Worm (Caenorhabditis elegans) whole organism, L4 larva: ENCODE data around the gene Y110A2AL.9.
A peak's percentile ranks its signal among the peaks of the same experiment; 100 is the strongest.

Experiments
- D1046.2 ChIP-seq: fragments of 200-800 bp; sonication (Bioruptor generic); IDR thresholded peaks from 2 replicates; pipeline ENCODE4 v1.3.6; 2022; ENCODE audit warnings: missing genetic modification characterization, missing compliant biosample characterization
- F26F4.8 ChIP-seq: fragments of 200-800 bp; sonication (Bioruptor generic); conservative IDR thresholded peaks from 2 replicates; pipeline ENCODE4 v1.3.6; 2022; ENCODE audit warnings: missing genetic modification characterization, missing compliant biosample characterization
- F49E8.2 ChIP-seq: sonication (generic microtip); optimal IDR thresholded peaks from 2 replicates; lab custom pipeline; 2016; ENCODE audit warnings: missing compliant biosample characterization, mild to moderate bottlenecking, missing genetic modification characterization, borderline replicate concordance
- R02D3.7 ChIP-seq: fragments of 150-350 bp; sonication (generic microtip); optimal IDR thresholded peaks from 3 replicates; lab custom pipeline; 2014; ENCODE audit warnings: missing biosample characterization, missing genetic modification characterization
- T26A8.4 ChIP-seq: fragments of 200-800 bp; sonication (Bioruptor generic); IDR thresholded peaks from 2 replicates; pipeline ENCODE4 v1.3.6; 2022; ENCODE audit warnings: missing genetic modification characterization, missing compliant biosample characterization
- Y105C5A.15 ChIP-seq: fragments of 200-800 bp; sonication (Bioruptor generic); IDR thresholded peaks from 2 replicates; pipeline ENCODE4 v1.3.6; 2022; ENCODE audit warnings: missing genetic modification characterization, missing compliant biosample characterization
- aha-1 ChIP-seq: fragments of 150-350 bp; peaks from one replicate; lab custom pipeline; 2014; ENCODE audit warnings: missing biosample characterization, missing genetic modification characterization
- arid-1 ChIP-seq: fragments of 200-800 bp; sonication (Bioruptor generic); conservative IDR thresholded peaks from 2 replicates; pipeline ENCODE4 v1.3.6; 2022; ENCODE audit warnings: missing genetic modification reagents, missing genetic modification characterization, missing compliant biosample characterization
- ces-1 ChIP-seq: fragments of 150-350 bp; sonication (generic microtip); optimal IDR thresholded peaks from 4 replicates; lab custom pipeline; 2014; ENCODE audit warnings: missing biosample characterization, missing genetic modification reagents, missing genetic modification characterization
- daf-16 ChIP-seq, 3 experiments: sonication (generic microtip); optimal IDR thresholded peaks; 2 replicates each; lab custom pipeline; 2016 to 2017; ENCODE audit warnings: missing genetic modification characterization in 3 of 3, missing genetic modification reagents in 3 of 3, mild to moderate bottlenecking in 2 of 3, missing compliant biosample characterization in 2 of 3, missing biosample characterization in 1 of 3, moderate library complexity in 1 of 3
- daf-8 ChIP-seq: fragments of 200-800 bp; sonication (Bioruptor generic); IDR thresholded peaks from 2 replicates; pipeline ENCODE4 v1.3.6; 2022; ENCODE audit warnings: missing genetic modification characterization, missing compliant biosample characterization
- dmd-6 ChIP-seq: fragments of 200-800 bp; sonication (Bioruptor generic); IDR thresholded peaks from 2 replicates; pipeline ENCODE4 v1.3.6; 2022; ENCODE audit warnings: missing genetic modification reagents, missing genetic modification characterization, missing compliant biosample characterization
- dmd-8 ChIP-seq: fragments of 200-800 bp; sonication (Bioruptor generic); IDR thresholded peaks from 2 replicates; pipeline ENCODE4 v1.3.6; 2022; ENCODE audit warnings: missing genetic modification characterization, missing compliant biosample characterization
- dpl-1 ChIP-seq: fragments of 150-350 bp; optimal IDR thresholded peaks from 2 replicates; lab custom pipeline; 2014; ENCODE audit warnings: missing biosample characterization, missing genetic modification reagents, missing genetic modification characterization
- dve-1 ChIP-seq: sonication (generic microtip); optimal IDR thresholded peaks from 2 replicates; lab custom pipeline; 2017; ENCODE audit warnings: antibody characterized with exemption, mild to moderate bottlenecking, missing genetic modification characterization, missing compliant biosample characterization; ENCODE audit not compliant: insufficient read depth
- egl-43 ChIP-seq: fragments of 200-800 bp; sonication (Bioruptor generic); IDR thresholded peaks from 2 replicates; pipeline ENCODE4 v1.3.6; 2022; ENCODE audit warnings: missing genetic modification reagents, missing genetic modification characterization, missing compliant biosample characterization
- gei-8 ChIP-seq: fragments of 200-800 bp; sonication (Bioruptor generic); optimal IDR thresholded peaks from 2 replicates; lab custom pipeline; 2018; ENCODE audit warnings: mild to moderate bottlenecking, missing genetic modification characterization, missing compliant biosample characterization
- hlh-11 ChIP-seq: fragments of 200-800 bp; sonication (Bioruptor generic); optimal IDR thresholded peaks from 2 replicates; lab custom pipeline; 2018; ENCODE audit warnings: mild to moderate bottlenecking, missing genetic modification characterization, missing compliant biosample characterization
- hmg-1.1 ChIP-seq: fragments of 200-800 bp; sonication (Bioruptor generic); IDR thresholded peaks from 2 replicates; pipeline ENCODE4 v1.3.6; 2022; ENCODE audit warnings: missing genetic modification reagents, missing genetic modification characterization, missing compliant biosample characterization
- lim-7 ChIP-seq: fragments of 200-800 bp; sonication (Bioruptor generic); IDR thresholded peaks from 2 replicates; pipeline ENCODE4 v1.3.6; 2022; ENCODE audit warnings: missing genetic modification characterization, missing compliant biosample characterization
- lin-13 ChIP-seq: fragments of 150-350 bp; optimal IDR thresholded peaks from 2 replicates; lab custom pipeline; 2014; ENCODE audit warnings: missing biosample characterization, missing genetic modification reagents, missing genetic modification characterization
- lin-39 ChIP-seq: fragments of 150-350 bp; optimal IDR thresholded peaks from 2 replicates; lab custom pipeline; 2014; ENCODE audit warnings: missing biosample characterization, missing genetic modification reagents, missing genetic modification characterization
- lir-3 ChIP-seq: sonication (generic microtip); optimal IDR thresholded peaks from 2 replicates; lab custom pipeline; 2016; ENCODE audit warnings: mild to moderate bottlenecking, missing genetic modification characterization, missing compliant biosample characterization
- madf-5 ChIP-seq, 2 experiments: fragments of 200-800 bp; sonication (Bioruptor generic); IDR thresholded peaks; 2 replicates each; pipeline ENCODE4 v1.3.6; 2022; ENCODE audit warnings: missing compliant biosample characterization in 2 of 2, missing genetic modification characterization in 2 of 2
- madf-9 ChIP-seq: fragments of 200-800 bp; sonication (Bioruptor generic); conservative IDR thresholded peaks from 2 replicates; pipeline ENCODE4 v1.3.6; 2022; ENCODE audit warnings: missing genetic modification reagents, missing genetic modification characterization, missing compliant biosample characterization
- mdl-1 ChIP-seq, 2 experiments: fragments of 150-350 bp in 1 of 2; sonication (generic microtip) in 1 of 2; optimal IDR thresholded peaks; 2 replicates each; lab custom pipeline; 2014 to 2017; ENCODE audit warnings: missing biosample characterization in 2 of 2, missing genetic modification characterization in 2 of 2
- mdt-29 ChIP-seq: fragments of 200-800 bp; sonication (Bioruptor generic); IDR thresholded peaks from 2 replicates; pipeline ENCODE4 v1.3.6; 2022; ENCODE audit warnings: missing genetic modification reagents, missing genetic modification characterization, missing compliant biosample characterization
- mes-2 ChIP-seq: sonication (generic microtip); optimal IDR thresholded peaks from 2 replicates; lab custom pipeline; 2016; ENCODE audit warnings: missing genotype, mild to moderate bottlenecking, missing genetic modification characterization, missing compliant biosample characterization; ENCODE audit not compliant: poor library complexity, severe bottlenecking
- mxl-2 ChIP-seq: fragments of 200-800 bp; sonication (Bioruptor generic); conservative IDR thresholded peaks from 2 replicates; pipeline ENCODE4 v1.3.6; 2022; ENCODE audit warnings: missing genetic modification reagents, missing genetic modification characterization, missing compliant biosample characterization
- mxl-3 ChIP-seq: fragments of 200-800 bp; sonication (Bioruptor generic); optimal IDR thresholded peaks from 2 replicates; lab custom pipeline; 2018; ENCODE audit warnings: mild to moderate bottlenecking, missing genetic modification characterization, missing compliant biosample characterization
- nhr-102 ChIP-seq: sonication (generic microtip); optimal IDR thresholded peaks from 2 replicates; lab custom pipeline; 2016; ENCODE audit warnings: mild to moderate bottlenecking, missing genetic modification characterization, moderate library complexity, missing compliant biosample characterization
- nhr-111 ChIP-seq: fragments of 200-800 bp; sonication (Bioruptor generic); optimal IDR thresholded peaks from 2 replicates; lab custom pipeline; 2018; ENCODE audit warnings: mild to moderate bottlenecking, missing genetic modification characterization, missing compliant biosample characterization
- nhr-237 ChIP-seq: sonication (generic microtip); optimal IDR thresholded peaks from 2 replicates; lab custom pipeline; 2017; ENCODE audit warnings: missing biosample characterization, missing genetic modification characterization
- nhr-28 ChIP-seq: fragments of 150-350 bp; optimal IDR thresholded peaks from 2 replicates; lab custom pipeline; 2014; ENCODE audit warnings: missing biosample characterization, missing genetic modification characterization
- nhr-42 ChIP-seq: fragments of 200-800 bp; sonication (Bioruptor generic); IDR thresholded peaks from 2 replicates; pipeline ENCODE4 v1.3.6; 2022; ENCODE audit warnings: missing genetic modification characterization, missing compliant biosample characterization
- nhr-48 ChIP-seq: sonication (generic microtip); optimal IDR thresholded peaks from 2 replicates; lab custom pipeline; 2016; ENCODE audit warnings: mild to moderate bottlenecking, missing genetic modification characterization, missing compliant biosample characterization
- pha-4 ChIP-seq, 2 experiments: fragments of 150-350 bp in 1 of 2; fragments of 200-800 bp in 1 of 2; sonication (Bioruptor generic) in 1 of 2; IDR thresholded peaks in 1 of 2; optimal IDR thresholded peaks in 1 of 2; 2 replicates each; pipeline versions ENCODE4 v1.3.6 to Lab custom; 2014 to 2022; ENCODE audit warnings: missing genetic modification characterization in 2 of 2, missing genetic modification reagents in 2 of 2, missing biosample characterization in 1 of 2, missing compliant biosample characterization in 1 of 2
- php-3 ChIP-seq: fragments of 200-800 bp; sonication (Bioruptor generic); IDR thresholded peaks from 2 replicates; pipeline ENCODE4 v1.3.6; 2022; ENCODE audit warnings: missing genetic modification reagents, missing genetic modification characterization, missing compliant biosample characterization
- pqm-1 ChIP-seq: sonication (generic microtip); optimal IDR thresholded peaks from 2 replicates; lab custom pipeline; 2017; ENCODE audit warnings: missing biosample characterization, missing genetic modification characterization
- saeg-2 ChIP-seq: fragments of 200-800 bp; sonication (Bioruptor generic); IDR thresholded peaks from 2 replicates; pipeline ENCODE4 v1.3.6; 2022; ENCODE audit warnings: missing genetic modification reagents, missing genetic modification characterization, missing compliant biosample characterization
- set-16 ChIP-seq: fragments of 200-800 bp; sonication (Bioruptor generic); IDR thresholded peaks from 2 replicates; pipeline ENCODE4 v1.3.6; 2022; ENCODE audit warnings: missing genetic modification reagents, missing genetic modification characterization, missing compliant biosample characterization
- snpc-4 ChIP-seq: fragments of 150-350 bp; optimal IDR thresholded peaks from 2 replicates; lab custom pipeline; 2014; ENCODE audit warnings: missing biosample characterization, missing genetic modification characterization
- tra-1 ChIP-seq: fragments of 200-800 bp; sonication (Bioruptor generic); IDR thresholded peaks from 2 replicates; pipeline ENCODE4 v1.3.6; 2022; ENCODE audit warnings: missing genetic modification reagents, missing genetic modification characterization, missing compliant biosample characterization
- vab-7 ChIP-seq: fragments of 200-800 bp; sonication (Bioruptor generic); IDR thresholded peaks from 2 replicates; pipeline ENCODE4 v1.3.6; 2022; ENCODE audit warnings: missing genetic modification reagents, missing genetic modification characterization, missing compliant biosample characterization
- zip-11 ChIP-seq: fragments of 200-800 bp; sonication (Bioruptor generic); IDR thresholded peaks from 2 replicates; pipeline ENCODE4 v1.3.6; 2022; ENCODE audit warnings: missing genetic modification characterization, missing compliant biosample characterization
- ztf-11 ChIP-seq: fragments of 150-350 bp; optimal IDR thresholded peaks from 2 replicates; lab custom pipeline; 2014; ENCODE audit warnings: missing biosample characterization, missing genetic modification characterization
- ztf-7 ChIP-seq: fragments of 150-350 bp; optimal IDR thresholded peaks from 2 replicates; lab custom pipeline; 2014; ENCODE audit warnings: missing biosample characterization, missing genetic modification characterization

The Y110A2AL.9 gene

DNA sequence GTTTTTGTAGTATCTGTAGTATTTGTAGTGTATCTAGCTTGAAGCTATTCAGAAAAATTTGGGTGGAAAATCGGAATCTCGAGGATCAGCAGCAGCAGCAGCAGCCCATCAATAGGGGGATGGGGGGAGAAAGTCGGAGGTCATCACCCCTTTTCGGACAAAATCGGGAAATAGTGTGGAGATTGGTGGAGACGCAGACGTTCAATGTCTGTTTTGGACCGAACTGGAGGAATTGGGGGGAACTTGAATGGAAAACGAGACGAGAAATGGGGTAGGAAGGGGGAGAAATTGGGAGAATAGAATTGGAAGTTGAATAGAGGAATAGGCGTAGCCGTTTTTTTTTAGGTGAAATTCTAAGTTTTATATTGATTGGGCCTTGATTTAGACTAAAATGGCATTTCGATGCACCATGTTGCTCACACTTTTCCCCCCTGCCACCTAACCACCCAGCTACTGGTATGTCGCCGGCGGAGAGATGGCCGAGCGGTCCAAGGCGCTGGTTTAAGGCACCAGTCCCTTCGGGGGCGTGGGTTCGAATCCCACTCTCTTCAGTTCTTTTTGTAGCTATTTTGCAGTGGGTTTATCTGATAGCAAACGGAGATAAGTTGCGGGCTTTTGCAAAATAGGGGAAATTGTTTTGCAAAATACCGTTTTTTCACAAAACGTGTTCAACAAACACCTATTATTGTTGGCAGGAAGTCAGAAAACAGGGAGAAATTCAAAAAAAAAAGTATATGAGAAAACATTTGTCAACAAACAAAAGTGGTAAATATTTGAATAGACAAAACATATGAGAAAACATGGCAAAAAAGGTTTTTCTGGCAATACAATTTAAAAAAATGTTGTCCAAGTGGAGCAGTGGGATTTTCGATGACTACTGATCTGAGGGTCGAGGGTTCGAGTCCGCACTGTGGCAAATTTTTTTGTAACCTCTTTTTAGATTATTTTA lies 6.3 kb downstream of the Y110A2AL.9 start:
- TF ChIP-seq pqm-1 = no peak
- TF ChIP-seq arid-1 = peak; percentile 67
- no peak for TF ChIP-seq snpc-4 (tag; lab: Kevin White, UChicago)
- peak; percentile 5 for TF ChIP-seq mes-2 (tag; lab: Kevin White, UChicago)
- TF ChIP-seq nhr-42 (GFP tag; lab: Robert Waterston, UW) = no peak
- peak; percentile 79; the same call in 1 of the 2 replicates for TF ChIP-seq dmd-8 (GFP tag; lab: Robert Waterston, UW)
- TF ChIP-seq pha-4 (GFP tag; IDR thresholded peaks at IDR 0.05; lab: Robert Waterston, UW) = peak; percentile 65; the same call in 1 of the 2 replicates
- TF ChIP-seq pha-4 (tag; optimal IDR thresholded peaks at IDR 0.05; lab: Kevin White, UChicago) = no peak
- peak; percentile 65 for TF ChIP-seq vab-7 (GFP tag; lab: Robert Waterston, UW)
- peak; percentile 90 for TF ChIP-seq egl-43 (GFP tag; lab: Robert Waterston, UW)
- TF ChIP-seq madf-5 (GFP tag; IDR thresholded peaks at IDR 0.05; lab: Robert Waterston, UW) = 0 out of 4 replicates have a peak, but pooled peaks have one; percentile 37 to 53
- TF ChIP-seq madf-9 = 0 out of 2 replicates have a peak, but pooled peaks have one; percentile 4
- TF ChIP-seq dve-1 (tag; lab: Kevin White, UChicago) = no peak
- 0 out of 2 replicates have a peak, but pooled peaks have one; percentile 28 for TF ChIP-seq T26A8.4 (GFP tag; lab: Robert Waterston, UW)
- TF ChIP-seq set-16 (GFP tag; lab: Robert Waterston, UW) = peak; percentile 54
- no peak for TF ChIP-seq ztf-7 (tag; lab: Kevin White, UChicago)
- 0 out of 2 replicates have a peak, but pooled peaks have one; percentile 40 for TF ChIP-seq tra-1 (GFP tag; lab: Robert Waterston, UW)
- TF ChIP-seq php-3 = 0 out of 2 replicates have a peak, but pooled peaks have one; percentile 30
- TF ChIP-seq F26F4.8 (GFP tag; lab: Robert Waterston, UW) = peak; percentile 53; the same call in 1 of the 2 replicates
- no peak for TF ChIP-seq lin-13 (GFP tag; lab: Kevin White, UChicago)
- TF ChIP-seq Y105C5A.15 = 0 out of 2 replicates have a peak, but pooled peaks have one; percentile 65
- no peak for TF ChIP-seq aha-1
- no peak for TF ChIP-seq zip-11 (GFP tag; lab: Robert Waterston, UW)
- TF ChIP-seq nhr-237 (tag; lab: Kevin White, UChicago) = no peak
- TF ChIP-seq mdt-29 (GFP tag; lab: Robert Waterston, UW) = peak; percentile 25; the same call in 1 of the 2 replicates
- no peak for TF ChIP-seq hmg-1.1 (GFP tag; lab: Robert Waterston, UW)
- TF ChIP-seq ces-1 (GFP tag; lab: Kevin White, UChicago) = no peak
- peak in 1 of 2 experiments; percentile 26 for TF ChIP-seq daf-16 (GFP tag; optimal IDR thresholded peaks at IDR 0.05; lab: Kevin White, UChicago)
- peak; percentile 2 for TF ChIP-seq daf-16 (tag; optimal IDR thresholded peaks at IDR 0.05; lab: Kevin White, UChicago)
- no peak for TF ChIP-seq mdl-1 (tag; optimal IDR thresholded peaks at IDR 0.05; lab: Kevin White, UChicago)
- no peak for TF ChIP-seq ztf-11
- TF ChIP-seq hlh-11 (tag; lab: Kevin White, UChicago) = peak; percentile 1
- peak; percentile 36 for TF ChIP-seq nhr-102 (tag; lab: Kevin White, UChicago)
- TF ChIP-seq mxl-2 = no peak
- 0 out of 2 replicates have a peak, but pooled peaks have one; percentile 46 for TF ChIP-seq D1046.2 (GFP tag; lab: Robert Waterston, UW)
- peak; percentile 31 for TF ChIP-seq gei-8
- no peak for TF ChIP-seq R02D3.7 (tag; lab: Kevin White, UChicago)
- no peak for TF ChIP-seq nhr-48 (tag; lab: Kevin White, UChicago)
- peak; percentile 29 for TF ChIP-seq nhr-28 (tag; lab: Kevin White, UChicago)
- no peak for TF ChIP-seq mxl-3 (GFP tag; lab: Kevin White, UChicago)
- TF ChIP-seq dpl-1 (GFP tag; lab: Kevin White, UChicago) = no peak
- peak; percentile 3 for TF ChIP-seq nhr-111 (GFP tag; lab: Kevin White, UChicago)
- no peak for TF ChIP-seq lir-3 (tag; lab: Kevin White, UChicago)
- TF ChIP-seq daf-8 (GFP tag; lab: Robert Waterston, UW) = no peak
- peak; percentile 83 for TF ChIP-seq lim-7 (GFP tag; lab: Robert Waterston, UW)
- TF ChIP-seq F49E8.2 (tag; lab: Kevin White, UChicago) = no peak
- TF ChIP-seq saeg-2 (GFP tag; lab: Robert Waterston, UW) = no peak
- peak; percentile 31 for TF ChIP-seq dmd-6 (GFP tag; lab: Robert Waterston, UW)
- TF ChIP-seq lin-39 (tag; lab: Kevin White, UChicago) = no peak
